Worm (Caenorhabditis elegans) whole organism, young adult: Measurements from ENCODE around the gene T23F6.5.

Experiments
- B0019.2 ChIP-seq: fragments of 200-800 bp; sonication (Bioruptor generic); conservative IDR thresholded peaks from 2 replicates; pipeline ENCODE4 v1.3.6; 2022; ENCODE audit warnings: missing genetic modification reagents, missing genetic modification characterization, missing compliant biosample characterization
- D2030.7 ChIP-seq: fragments of 200-800 bp; sonication (Bioruptor generic); IDR thresholded peaks from 2 replicates; pipeline ENCODE4 v1.3.6; 2022; ENCODE audit warnings: missing genetic modification reagents, missing genetic modification characterization, missing compliant biosample characterization
- F23B12.7 ChIP-seq: sonication (generic microtip); optimal IDR thresholded peaks from 2 replicates; lab custom pipeline; 2017; ENCODE audit warnings: missing genetic modification characterization, mild to moderate bottlenecking, missing compliant biosample characterization, antibody characterized with exemption, moderate library complexity; ENCODE audit not compliant: insufficient read depth
- F33H1.4 ChIP-seq: fragments of 200-800 bp; sonication (Bioruptor generic); IDR thresholded peaks from 2 replicates; pipeline ENCODE4 v1.3.6; 2022; ENCODE audit warnings: missing genetic modification reagents, missing genetic modification characterization, missing compliant biosample characterization
- F37B4.10 ChIP-seq: fragments of 200-800 bp; sonication (Bioruptor generic); IDR thresholded peaks from 2 replicates; pipeline ENCODE4 v1.3.6; 2022; ENCODE audit warnings: missing genetic modification characterization, missing compliant biosample characterization
- F39B2.1 ChIP-seq: fragments of 200-800 bp; sonication (Bioruptor generic); IDR thresholded peaks from 2 replicates; pipeline ENCODE4 v1.3.6; 2022; ENCODE audit warnings: missing genetic modification reagents, missing genetic modification characterization, missing compliant biosample characterization
- F49E8.2 ChIP-seq: sonication (generic microtip); optimal IDR thresholded peaks from 3 replicates; lab custom pipeline; 2017; ENCODE audit warnings: missing genetic modification characterization, mild to moderate bottlenecking, missing compliant biosample characterization, antibody characterized with exemption, moderate library complexity; ENCODE audit not compliant: insufficient read depth
- F57C9.4 ChIP-seq: sonication (generic microtip); optimal IDR thresholded peaks from 2 replicates; lab custom pipeline; 2017; ENCODE audit warnings: mild to moderate bottlenecking, missing genetic modification characterization, missing compliant biosample characterization
- K11D2.4 ChIP-seq: fragments of 200-800 bp; sonication (Bioruptor generic); IDR thresholded peaks from 2 replicates; pipeline ENCODE4 v1.3.6; 2022; ENCODE audit warnings: missing genetic modification reagents, missing genetic modification characterization, missing compliant biosample characterization
- T26A5.8 ChIP-seq: sonication (generic microtip); optimal IDR thresholded peaks from 2 replicates; lab custom pipeline; 2016; ENCODE audit warnings: missing genetic modification characterization, missing compliant biosample characterization
- athp-1 ChIP-seq: sonication (generic microtip); optimal IDR thresholded peaks from 2 replicates; lab custom pipeline; 2017; ENCODE audit warnings: mild to moderate bottlenecking, missing genetic modification characterization, missing compliant biosample characterization
- attf-6 ChIP-seq: fragments of 200-800 bp; sonication (Bioruptor generic); IDR thresholded peaks from 2 replicates; pipeline ENCODE4 v1.3.6; 2022; ENCODE audit warnings: missing genetic modification reagents, missing genetic modification characterization, missing compliant biosample characterization
- bed-1 ChIP-seq: fragments of 200-800 bp; sonication (Bioruptor generic); IDR thresholded peaks from 2 replicates; pipeline ENCODE4 v1.3.6; 2022; ENCODE audit warnings: missing genetic modification reagents, missing genetic modification characterization, missing compliant biosample characterization
- bed-2 ChIP-seq: fragments of 200-800 bp; sonication (Bioruptor generic); IDR thresholded peaks from 2 replicates; pipeline ENCODE4 v1.3.6; 2022; ENCODE audit warnings: missing genetic modification reagents, missing genetic modification characterization, missing compliant biosample characterization
- ccch-3 ChIP-seq: fragments of 200-800 bp; sonication (Bioruptor generic); optimal IDR thresholded peaks from 2 replicates; lab custom pipeline; 2018; ENCODE audit warnings: mild to moderate bottlenecking, missing genetic modification characterization, missing compliant biosample characterization
- ceh-100 ChIP-seq: fragments of 200-800 bp; sonication (Bioruptor generic); IDR thresholded peaks from 2 replicates; pipeline ENCODE4 v1.3.6; 2022; ENCODE audit warnings: missing genetic modification reagents, missing genetic modification characterization, missing compliant biosample characterization
- dox-1 ChIP-seq: fragments of 200-800 bp; sonication (Bioruptor generic); IDR thresholded peaks from 2 replicates; pipeline ENCODE4 v1.3.6; 2022; ENCODE audit warnings: missing genetic modification reagents, missing genetic modification characterization, missing compliant biosample characterization
- dpff-1 ChIP-seq: sonication (generic microtip); optimal IDR thresholded peaks from 2 replicates; lab custom pipeline; 2017; ENCODE audit warnings: mild to moderate bottlenecking, missing genetic modification characterization, missing compliant biosample characterization
- egl-44 ChIP-seq: fragments of 200-800 bp; sonication (Bioruptor generic); IDR thresholded peaks from 2 replicates; pipeline ENCODE4 v1.3.6; 2022; ENCODE audit warnings: missing genetic modification reagents, missing genetic modification characterization, missing compliant biosample characterization
- ets-4 ChIP-seq: fragments of 200-800 bp; sonication (Bioruptor generic); optimal IDR thresholded peaks from 2 replicates; lab custom pipeline; 2018; ENCODE audit warnings: mild to moderate bottlenecking, missing genetic modification characterization, missing compliant biosample characterization
- him-1 ChIP-seq: sonication (generic microtip); optimal IDR thresholded peaks from 2 replicates; lab custom pipeline; 2016; ENCODE audit warnings: missing genotype, missing genetic modification reagents, missing genetic modification characterization, missing compliant biosample characterization
- hmg-1.2 ChIP-seq: fragments of 200-800 bp; sonication (Bioruptor generic); IDR thresholded peaks from 2 replicates; pipeline ENCODE4 v1.3.6; 2022; ENCODE audit warnings: missing genetic modification reagents, missing genetic modification characterization, missing compliant biosample characterization
- lag-1 ChIP-seq: fragments of 200-800 bp; sonication (Bioruptor generic); IDR thresholded peaks from 2 replicates; pipeline ENCODE4 v1.3.6; 2022; ENCODE audit warnings: missing genetic modification reagents, missing genetic modification characterization, missing compliant biosample characterization
- lin-40 ChIP-seq: sonication (generic microtip); optimal IDR thresholded peaks from 2 replicates; lab custom pipeline; 2016; ENCODE audit warnings: missing genetic modification characterization, mild to moderate bottlenecking, missing compliant biosample characterization, missing genotype, missing genetic modification reagents
- lin-54 ChIP-seq: fragments of 200-800 bp; sonication (Bioruptor generic); optimal IDR thresholded peaks from 2 replicates; lab custom pipeline; 2018; ENCODE audit warnings: mild to moderate bottlenecking, missing genetic modification characterization, missing compliant biosample characterization
- lir-1 ChIP-seq: fragments of 200-800 bp; sonication (Bioruptor generic); conservative IDR thresholded peaks from 2 replicates; pipeline ENCODE4 v1.3.6; 2022; ENCODE audit warnings: missing genetic modification reagents, missing genetic modification characterization, missing compliant biosample characterization
- lsl-1 ChIP-seq: fragments of 200-800 bp; sonication (Bioruptor generic); optimal IDR thresholded peaks from 2 replicates; lab custom pipeline; 2018; ENCODE audit warnings: mild to moderate bottlenecking, missing genetic modification characterization, moderate library complexity, missing compliant biosample characterization
- madf-3 ChIP-seq: fragments of 200-800 bp; sonication (Bioruptor generic); IDR thresholded peaks from 2 replicates; pipeline ENCODE4 v1.3.6; 2022; ENCODE audit warnings: missing genetic modification reagents, missing genetic modification characterization, missing compliant biosample characterization
- madf-6 ChIP-seq: fragments of 200-800 bp; sonication (Bioruptor generic); IDR thresholded peaks from 2 replicates; pipeline ENCODE4 v1.3.6; 2022; ENCODE audit warnings: missing genetic modification reagents, missing genetic modification characterization, missing compliant biosample characterization
- mel-28 ChIP-seq: sonication (generic microtip); optimal IDR thresholded peaks from 2 replicates; lab custom pipeline; 2016; ENCODE audit warnings: borderline replicate concordance, mild to moderate bottlenecking, missing genetic modification characterization, missing compliant biosample characterization
- mxl-1 ChIP-seq: sonication (generic microtip); optimal IDR thresholded peaks from 2 replicates; lab custom pipeline; 2016; ENCODE audit warnings: missing genetic modification characterization, missing compliant biosample characterization
- nfya-2 ChIP-seq: fragments of 200-800 bp; sonication (Bioruptor generic); IDR thresholded peaks from 2 replicates; pipeline ENCODE4 v1.3.6; 2022; ENCODE audit warnings: missing genetic modification reagents, missing genetic modification characterization, missing compliant biosample characterization
- nfyb-1 ChIP-seq: fragments of 200-800 bp; sonication (Bioruptor generic); IDR thresholded peaks from 2 replicates; pipeline ENCODE4 v1.3.6; 2022; ENCODE audit warnings: missing genetic modification reagents, missing genetic modification characterization, missing compliant biosample characterization
- nhr-27 ChIP-seq: fragments of 200-800 bp; sonication (Bioruptor generic); optimal IDR thresholded peaks from 2 replicates; lab custom pipeline; 2018; ENCODE audit warnings: mild to moderate bottlenecking, missing genetic modification characterization, moderate library complexity, missing compliant biosample characterization
- nhr-80 ChIP-seq: sonication (generic microtip); optimal IDR thresholded peaks from 2 replicates; lab custom pipeline; 2016; ENCODE audit warnings: missing genetic modification characterization, missing compliant biosample characterization
- nhr-90 ChIP-seq: sonication (generic microtip); optimal IDR thresholded peaks from 2 replicates; lab custom pipeline; 2016; ENCODE audit warnings: missing genotype, mild to moderate bottlenecking, missing genetic modification characterization, missing compliant biosample characterization
- pha-4 ChIP-seq: fragments of 150-350 bp; sonication (generic microtip); optimal IDR thresholded peaks from 2 replicates; lab custom pipeline; 2014; ENCODE audit warnings: missing biosample characterization, missing genetic modification reagents, missing genetic modification characterization
- rcor-1 ChIP-seq: fragments of 200-800 bp; sonication (Bioruptor generic); IDR thresholded peaks from 2 replicates; pipeline ENCODE4 v1.3.6; 2022; ENCODE audit warnings: missing genetic modification reagents, missing genetic modification characterization, missing compliant biosample characterization
- repo-1 ChIP-seq: sonication (generic microtip); optimal IDR thresholded peaks from 2 replicates; lab custom pipeline; 2017; ENCODE audit warnings: mild to moderate bottlenecking, missing genetic modification characterization, missing compliant biosample characterization
- sea-2 ChIP-seq: fragments of 200-800 bp; sonication (Bioruptor generic); IDR thresholded peaks from 2 replicates; pipeline ENCODE4 v1.3.6; 2022; ENCODE audit warnings: missing genetic modification characterization, missing compliant biosample characterization
- somi-1 ChIP-seq: fragments of 200-800 bp; sonication (Bioruptor generic); optimal IDR thresholded peaks from 2 replicates; lab custom pipeline; 2018; ENCODE audit warnings: mild to moderate bottlenecking, missing genetic modification characterization, missing compliant biosample characterization
- sptf-2 ChIP-seq: fragments of 200-800 bp; sonication (Bioruptor generic); optimal IDR thresholded peaks from 2 replicates; lab custom pipeline; 2018; ENCODE audit warnings: mild to moderate bottlenecking, missing genetic modification characterization, missing compliant biosample characterization
- tbp1 ChIP-seq: fragments of 200-800 bp; sonication (Bioruptor generic); optimal IDR thresholded peaks from 2 replicates; lab custom pipeline; 2018; ENCODE audit warnings: mild to moderate bottlenecking, missing genetic modification characterization, missing compliant biosample characterization
- tbx-9 ChIP-seq: sonication (generic microtip); optimal IDR thresholded peaks from 2 replicates; lab custom pipeline; 2016; ENCODE audit warnings: borderline replicate concordance, missing genetic modification characterization, inconsistent platforms, missing compliant biosample characterization
- tlf-1 ChIP-seq: fragments of 200-800 bp; sonication (Bioruptor generic); optimal IDR thresholded peaks from 2 replicates; lab custom pipeline; 2018; ENCODE audit warnings: mild to moderate bottlenecking, missing genetic modification characterization, missing compliant biosample characterization
- xnd-1 ChIP-seq: sonication (generic microtip); optimal IDR thresholded peaks from 2 replicates; lab custom pipeline; 2016; ENCODE audit warnings: missing genotype, missing genetic modification reagents, missing genetic modification characterization, missing compliant biosample characterization
- ztf-6 ChIP-seq: fragments of 200-800 bp; sonication (Bioruptor generic); IDR thresholded peaks from 2 replicates; pipeline ENCODE4 v1.3.6; 2022; ENCODE audit warnings: missing genetic modification reagents, missing genetic modification characterization, missing compliant biosample characterization

T23F6.5 gene

DNA sequence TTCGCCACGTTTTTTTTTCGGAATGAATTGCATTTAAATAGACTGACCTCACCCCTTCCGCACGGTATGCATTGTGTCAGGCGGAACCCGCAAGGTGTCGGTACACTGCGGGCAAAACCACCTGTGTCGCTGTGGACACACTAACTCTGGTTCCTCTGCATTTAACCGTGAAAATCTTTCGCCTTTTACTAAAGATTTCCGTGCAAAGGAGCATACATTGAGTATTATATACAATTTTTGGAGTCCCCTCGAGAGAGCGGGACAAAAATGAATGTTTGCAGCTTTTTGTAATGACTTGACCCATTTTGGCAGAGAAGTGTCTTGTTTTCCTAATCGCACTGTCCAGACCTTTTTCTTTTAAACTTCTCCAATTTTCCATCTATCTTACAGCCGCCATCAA lies 45.7 kb upstream of the T23F6.5 start (continued):
- peak; percentile 8 for TF ChIP-seq athp-1
- TF ChIP-seq tbp1: peak; percentile 71
- TF ChIP-seq ceh-100 (GFP tag; lab: Robert Waterston, UW): peak; percentile 25; the same call in 1 of the 2 replicates
- TF ChIP-seq xnd-1 (tag; lab: Kevin White, UChicago): peak; percentile 28
- peak; percentile 75 for TF ChIP-seq F49E8.2
- TF ChIP-seq rcor-1 (GFP tag; lab: Robert Waterston, UW): peak; percentile 81
- TF ChIP-seq B0019.2 (GFP tag; lab: Robert Waterston, UW): 0 out of 2 replicates have a peak, but pooled peaks have one; percentile 28
- TF ChIP-seq F39B2.1: peak; percentile 60; the same call in 1 of the 2 replicates
- peak; percentile 92 for TF ChIP-seq D2030.7 (GFP tag; lab: Robert Waterston, UW)
- peak; percentile 56 for TF ChIP-seq lsl-1
- TF ChIP-seq nfyb-1 (GFP tag; lab: Robert Waterston, UW): 0 out of 2 replicates have a peak, but pooled peaks have one; percentile 39
- peak; percentile 61 for TF ChIP-seq him-1 (tag; lab: Kevin White, UChicago)
- TF ChIP-seq dox-1 (GFP tag; lab: Robert Waterston, UW): peak; percentile 80
- TF ChIP-seq madf-6 (GFP tag; lab: Robert Waterston, UW): peak; percentile 84
- peak; percentile 47; the same call in 1 of the 2 replicates for TF ChIP-seq K11D2.4 (GFP tag; lab: Robert Waterston, UW)
- peak; percentile 47 for TF ChIP-seq lin-54

DNA sequence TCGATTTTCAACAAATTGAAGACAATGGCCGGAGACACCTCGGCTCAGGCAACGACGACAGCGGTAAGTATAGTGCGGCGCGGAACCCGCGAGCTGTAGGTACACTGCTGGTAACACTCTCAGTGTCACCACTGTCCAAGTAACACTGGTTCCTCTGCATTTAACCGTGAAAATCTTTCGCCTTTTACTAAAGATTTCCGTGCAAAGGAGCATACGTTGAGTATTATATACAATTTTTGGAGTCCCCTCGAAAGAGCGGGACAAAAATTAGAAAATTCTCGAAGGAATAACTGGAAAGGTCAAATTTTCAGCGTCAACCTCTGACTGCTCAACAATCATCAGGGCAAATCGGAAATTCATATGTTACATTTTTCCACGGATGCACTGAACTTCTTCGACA lies 44.6 kb upstream of the T23F6.5 start:
- TF ChIP-seq ztf-6 (GFP tag; lab: Robert Waterston, UW): no peak
- TF ChIP-seq lin-40 (tag; lab: Kevin White, UChicago): no peak
- no peak for TF ChIP-seq mel-28 (tag; lab: Kevin White, UChicago)
- no peak for TF ChIP-seq ceh-100 (GFP tag; lab: Robert Waterston, UW)
- TF ChIP-seq sptf-2 (GFP tag; lab: Kevin White, UChicago): no peak
- TF ChIP-seq bed-2 (GFP tag; lab: Robert Waterston, UW): no peak
- no peak for TF ChIP-seq nhr-80 (tag; lab: Kevin White, UChicago)
- TF ChIP-seq lin-54: peak; percentile 5
- no peak for TF ChIP-seq F23B12.7 (tag; lab: Kevin White, UChicago)
- no peak for TF ChIP-seq T26A5.8 (tag; lab: Kevin White, UChicago)
- no peak for TF ChIP-seq lir-1 (GFP tag; lab: Robert Waterston, UW)
- peak; percentile 94 for TF ChIP-seq attf-6 (GFP tag; lab: Robert Waterston, UW)
- no peak for TF ChIP-seq pha-4 (tag; lab: Kevin White, UChicago)
- TF ChIP-seq repo-1 (tag; lab: Kevin White, UChicago): peak; percentile 16
- TF ChIP-seq F57C9.4 (tag; lab: Kevin White, UChicago): no peak
- TF ChIP-seq tlf-1 (GFP tag; lab: Kevin White, UChicago): no peak
- TF ChIP-seq somi-1 (GFP tag; lab: Kevin White, UChicago): no peak
- TF ChIP-seq dpff-1 (tag; lab: Kevin White, UChicago): no peak
- TF ChIP-seq ccch-3 (GFP tag; lab: Kevin White, UChicago): no peak
- TF ChIP-seq F37B4.10: no peak
- peak; percentile 64 for TF ChIP-seq rcor-1 (GFP tag; lab: Robert Waterston, UW)
- no peak for TF ChIP-seq madf-3 (GFP tag; lab: Robert Waterston, UW)
- TF ChIP-seq tbx-9 (tag; lab: Kevin White, UChicago): no peak
- no peak for TF ChIP-seq nhr-27
- no peak for TF ChIP-seq nhr-90 (tag; lab: Kevin White, UChicago)
- no peak for TF ChIP-seq ets-4 (GFP tag; lab: Kevin White, UChicago)
- TF ChIP-seq sea-2 (GFP tag; lab: Robert Waterston, UW): no peak
- TF ChIP-seq bed-1 (GFP tag; lab: Robert Waterston, UW): no peak
- TF ChIP-seq nfya-2 (GFP tag; lab: Robert Waterston, UW): no peak
- no peak for TF ChIP-seq mxl-1 (tag; lab: Kevin White, UChicago)
- TF ChIP-seq K11D2.4 (GFP tag; lab: Robert Waterston, UW): no peak
- peak; percentile 82 for TF ChIP-seq D2030.7 (GFP tag; lab: Robert Waterston, UW)
- TF ChIP-seq madf-6 (GFP tag; lab: Robert Waterston, UW): peak; percentile 76
- TF ChIP-seq lag-1 (GFP tag; lab: Robert Waterston, UW): no peak
- TF ChIP-seq hmg-1.2 (GFP tag; lab: Robert Waterston, UW): peak; percentile 98
- TF ChIP-seq F49E8.2: peak; percentile 58
- peak; percentile 42 for TF ChIP-seq F33H1.4 (GFP tag; lab: Robert Waterston, UW)
- no peak for TF ChIP-seq egl-44
